Worm (Caenorhabditis elegans): ENCODE data around the gene dli-1.
"Not testable (repeated sequence)": the region's sequence is repeated elsewhere in the genome, so short reads cannot be mapped to it uniquely, and the experiment has no call there.

ce11 chrIV:13140792-13141191 lies 42.2 kb upstream of the dli-1 start:
- TF ChIP-seq flt-1 (GFP tag; IDR thresholded peaks at IDR 0.05) (peak; percentile 71), tbx-37 (GFP tag; conservative IDR thresholded peaks at IDR 0.05) (0 out of 2 replicates have a peak, but pooled peaks have one; percentile 27), pes-1 (GFP tag; IDR thresholded peaks at IDR 0.05) (peak; percentile 73), scrt-1 (GFP tag; IDR thresholded peaks at IDR 0.05) (peak; percentile 76), sea-1 (GFP tag; conservative IDR thresholded peaks at IDR 0.05) (peak; percentile 73; the same call in 1 of the 2 replicates)
- not testable (repeated sequence) for TF ChIP-seq ama-1 (optimal IDR thresholded peaks at IDR 0.05); hnd-1 (tag; optimal IDR thresholded peaks at IDR 0.05); tbx-11 (GFP tag; IDR thresholded peaks at IDR 0.05); F13C5.2 (tag; optimal IDR thresholded peaks at IDR 0.05); hmbx-1 (tag; optimal IDR thresholded peaks at IDR 0.05); hmg-4 (GFP tag; optimal IDR thresholded peaks at IDR 0.05); tra-4 (tag; optimal IDR thresholded peaks at IDR 0.05); ets-7 (tag; optimal IDR thresholded peaks at IDR 0.05); aly-1 (tag; optimal IDR thresholded peaks at IDR 0.05)

Data from whole organism, early embryonic.